Worm (Caenorhabditis elegans): ENCODE results near the gene pgp-13.

The pgp-13 gene

ce11 chrX:12764009-12764408, 25.5 kb downstream of the pgp-13 start:
- TF ChIP-seq ceh-14 (tag; optimal IDR thresholded peaks at IDR 0.05) = no peak
- TF ChIP-seq mec-3 (tag; optimal IDR thresholded peaks at IDR 0.05; ENCODE audit: borderline replicate concordance) = no peak
- no peak for TF ChIP-seq C38D4.7 (GFP tag; optimal IDR thresholded peaks at IDR 0.05)

DNA sequence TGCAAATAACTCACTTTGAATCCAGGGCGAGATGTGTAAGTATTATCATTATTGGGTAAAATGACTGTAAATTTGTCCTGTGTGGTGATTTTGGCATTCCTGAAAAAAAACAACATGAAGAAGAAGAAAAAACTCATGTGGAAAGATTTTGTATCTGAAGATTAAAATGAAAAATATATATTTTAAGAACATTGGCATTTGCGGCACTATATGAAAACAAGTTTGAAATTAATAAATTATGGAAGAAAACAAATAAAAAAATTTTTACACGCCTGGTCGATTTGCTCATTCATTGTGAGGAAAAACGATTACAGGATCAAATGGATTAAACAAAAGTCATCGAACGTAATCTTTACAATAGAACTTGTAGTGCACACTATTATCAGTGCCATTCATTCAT, 31.1 kb downstream of the pgp-13 start, which contains the start of gene ilc-17.1:
TSS of gene ilc-17.1 (minus strand) at position 101 of the 400 bp plus-strand sequence.
- no peak for TF ChIP-seq madf-2 (tag; optimal IDR thresholded peaks at IDR 0.05)

DNA sequence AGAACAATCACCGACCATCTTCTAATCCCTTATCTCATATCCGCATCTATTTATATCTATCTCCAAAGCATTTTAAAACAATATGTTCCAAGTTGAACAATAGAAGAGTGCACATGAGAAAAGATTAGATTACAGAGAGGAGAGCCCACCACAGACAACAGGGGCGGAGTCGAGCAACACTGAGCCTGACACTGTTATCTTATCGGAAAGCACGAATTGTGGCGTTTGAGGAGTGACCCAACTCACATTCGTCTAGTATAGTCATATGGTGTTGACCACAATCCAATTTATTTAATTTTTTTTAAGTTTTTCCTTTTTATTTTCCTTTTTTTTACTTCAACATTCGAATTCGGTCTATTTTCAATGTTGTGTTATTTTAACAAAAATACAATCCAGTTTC, 42.1 kb downstream of the pgp-13 start:
- TF ChIP-seq lin-11 (tag; optimal IDR thresholded peaks at IDR 0.05) (no peak), elt-2 (tag; optimal IDR thresholded peaks at IDR 0.05) (peak; percentile 85), tbx-7 (tag; optimal IDR thresholded peaks at IDR 0.05) (no peak), nfya-1 (tag; optimal IDR thresholded peaks at IDR 0.05) (no peak)

DNA sequence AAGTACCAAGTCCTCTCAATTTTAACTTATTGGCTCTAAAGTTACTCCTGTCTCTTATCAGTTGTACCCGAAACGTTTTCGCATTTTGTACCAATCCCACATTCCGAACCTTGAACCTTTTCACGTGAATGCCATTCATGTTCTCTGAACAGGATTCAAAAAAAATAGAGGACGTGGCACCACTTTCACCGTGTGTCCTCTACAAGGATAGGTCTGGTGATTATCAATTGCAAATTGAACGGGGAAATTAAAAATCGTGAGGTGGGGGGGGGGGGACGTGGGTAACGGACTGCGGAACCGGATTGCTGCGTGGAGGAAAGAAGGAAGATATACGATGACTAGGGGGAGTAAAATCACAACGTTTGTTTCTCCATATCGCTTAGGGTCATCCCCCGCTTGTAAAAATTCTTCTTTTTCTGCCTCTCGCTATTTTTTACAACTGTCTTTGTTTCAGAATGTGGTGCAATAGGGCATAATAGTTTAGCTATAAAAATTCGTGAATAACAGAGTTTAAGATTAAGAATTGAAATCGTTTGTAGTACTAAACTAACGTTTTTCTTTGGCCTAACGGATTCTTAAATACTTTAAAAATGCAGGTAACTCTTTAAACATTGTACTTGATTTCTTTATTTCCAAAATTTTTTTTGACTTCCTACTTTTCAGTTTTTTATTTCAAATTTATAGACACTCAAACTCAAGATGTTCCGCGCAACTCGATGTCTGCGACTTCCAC, 43.3 kb downstream of the pgp-13 start, which contains the start of gene alh-13:
TSS of gene alh-13 (plus strand) at position 683 of the 733 bp plus-strand sequence.
- TF ChIP-seq odd-2 (tag; optimal IDR thresholded peaks at IDR 0.05) = no peak
- TF ChIP-seq ceh-30 (tag; optimal IDR thresholded peaks at IDR 0.05) = no peak
- TF ChIP-seq ceh-9 (tag; optimal IDR thresholded peaks at IDR 0.05) = no peak
- no peak for TF ChIP-seq unc-42 (tag; optimal IDR thresholded peaks at IDR 0.05)
- no peak for TF ChIP-seq pag-3 (tag; optimal IDR thresholded peaks at IDR 0.05; ENCODE audit: borderline replicate concordance)
- TF ChIP-seq ceh-19 (GFP tag; optimal IDR thresholded peaks at IDR 0.05) = no peak
- no peak for TF ChIP-seq ahr-1 (tag; optimal IDR thresholded peaks at IDR 0.05)

DNA sequence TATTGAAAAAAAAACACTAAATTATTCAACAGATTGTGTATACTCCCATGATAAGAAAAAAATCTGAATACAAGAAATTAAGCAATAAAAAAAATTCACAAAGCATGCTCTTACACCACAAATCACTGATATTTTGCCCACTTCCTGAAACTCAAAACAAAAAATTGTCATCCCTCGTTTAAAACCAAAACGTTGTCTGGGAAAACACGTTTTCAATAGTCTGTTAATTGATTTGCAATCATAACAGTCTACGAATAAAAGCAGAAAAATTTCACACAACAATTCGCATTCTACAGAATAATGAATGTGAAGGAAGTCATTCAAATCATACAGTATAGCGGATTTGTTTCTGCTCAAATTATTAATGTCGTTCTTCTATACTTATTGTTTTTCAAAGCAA, 49.1 kb downstream of the pgp-13 start, which contains the start of gene str-124:
TSS of gene str-124 (plus strand) at position 301 of the 400 bp plus-strand sequence.
- no peak for TF ChIP-seq nfya-1 (tag; optimal IDR thresholded peaks at IDR 0.05)
- no peak for TF ChIP-seq ceh-30 (tag; optimal IDR thresholded peaks at IDR 0.05)

DNA sequence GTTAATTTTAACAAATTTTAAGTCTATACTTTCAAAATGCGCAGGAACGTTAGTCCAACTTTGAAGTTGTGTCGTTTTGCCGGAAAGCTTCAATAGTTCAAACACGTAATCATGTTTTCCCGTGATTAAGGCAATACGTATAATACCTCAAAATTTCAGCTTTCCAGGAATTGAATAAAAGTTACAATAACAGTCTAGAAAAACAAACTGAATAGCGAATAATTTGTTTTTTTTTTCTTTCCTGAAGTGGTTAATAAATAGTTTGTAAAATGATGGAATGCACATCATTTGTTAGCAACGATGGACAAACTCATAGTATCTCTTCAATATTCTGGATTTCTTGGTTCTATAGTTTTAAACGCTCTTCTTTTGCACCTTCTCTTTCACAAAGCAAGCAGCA, 51.5 kb downstream of the pgp-13 start, which contains the start of gene str-123:
TSS of gene str-123 (plus strand) at position 301 of the 400 bp plus-strand sequence.
- no peak for TF ChIP-seq ahr-1 (tag; optimal IDR thresholded peaks at IDR 0.05)
- no peak for TF ChIP-seq ceh-45 (GFP tag; IDR thresholded peaks at IDR 0.05)
- TF ChIP-seq ceh-22 (tag; optimal IDR thresholded peaks at IDR 0.05) = no peak
- no peak for TF ChIP-seq hlh-13 (GFP tag; optimal IDR thresholded peaks at IDR 0.05)
- no peak for TF ChIP-seq ceh-6 (GFP tag; optimal IDR thresholded peaks at IDR 0.05)
- TF ChIP-seq ztf-16 (tag; optimal IDR thresholded peaks at IDR 0.05) = no peak
- TF ChIP-seq madf-2 (tag; optimal IDR thresholded peaks at IDR 0.05) = no peak
- no peak for TF ChIP-seq unc-86 (tag; optimal IDR thresholded peaks at IDR 0.05)
- TF ChIP-seq K09A11.1 (tag; optimal IDR thresholded peaks at IDR 0.05; ENCODE audit: insufficient read depth) = no peak
- TF ChIP-seq unc-42 (tag; optimal IDR thresholded peaks at IDR 0.05) = no peak
- no peak for TF ChIP-seq ceh-2 (tag; optimal IDR thresholded peaks at IDR 0.05)
- no peak for TF ChIP-seq lim-6 (tag; optimal IDR thresholded peaks at IDR 0.05)
- no peak for TF ChIP-seq ceh-9 (tag; optimal IDR thresholded peaks at IDR 0.05)
- no peak for TF ChIP-seq sox-4 (tag; optimal IDR thresholded peaks at IDR 0.05)
- TF ChIP-seq ceh-18 (tag; optimal IDR thresholded peaks at IDR 0.05) = no peak
- no peak for TF ChIP-seq pha-2 (tag; optimal IDR thresholded peaks at IDR 0.05)
- no peak for TF ChIP-seq ref-2 (tag; optimal IDR thresholded peaks at IDR 0.05)

- TF ChIP-seq ceh-14 (tag; optimal IDR thresholded peaks at IDR 0.05) (no peak), dmd-4 (tag; optimal IDR thresholded peaks at IDR 0.05; ENCODE audit: borderline replicate concordance) (no peak), pqm-1 (tag; optimal IDR thresholded peaks at IDR 0.05) (no peak), ceh-19 (GFP tag; optimal IDR thresholded peaks at IDR 0.05) (no peak), sox-2 (GFP tag; IDR thresholded peaks at IDR 0.05) (no peak), fkh-6 (tag; optimal IDR thresholded peaks at IDR 0.05) (no peak), Y22D7AL.16 (tag; optimal IDR thresholded peaks at IDR 0.05) (no peak), ceh-18 (tag; optimal IDR thresholded peaks at IDR 0.05) (no peak)
These were observed 54.0 kb downstream of the pgp-13 start, which contains the start of gene abf-5 for ce11 chrX:12792554-12792953. Gene abf-5, plus strand, starts transcription at chrX:12792854.
